Worm (Caenorhabditis elegans) whole organism, early embryonic: ENCODE results near the gene grl-15.

Source experiments
- B0310.2 ChIP-seq: sonication (generic microtip); optimal IDR thresholded peaks from 2 replicates; lab custom pipeline; 2016; ENCODE audit warnings: mild to moderate bottlenecking, missing genetic modification characterization, missing compliant biosample characterization
- F13C5.2 ChIP-seq: sonication (generic microtip); optimal IDR thresholded peaks from 2 replicates; lab custom pipeline; 2017; ENCODE audit warnings: mild to moderate bottlenecking, missing genetic modification characterization, inconsistent platforms, missing compliant biosample characterization
- aly-1 ChIP-seq: sonication (generic microtip); optimal IDR thresholded peaks from 2 replicates; lab custom pipeline; 2016; ENCODE audit warnings: missing genetic modification characterization, missing compliant biosample characterization
- ama-1 ChIP-seq: fragments of 150-350 bp; optimal IDR thresholded peaks from 2 replicates; lab custom pipeline; 2014
- ceh-13 ChIP-seq: fragments of 200-800 bp; sonication (Bioruptor generic); optimal IDR thresholded peaks from 2 replicates; lab custom pipeline; 2018; ENCODE audit warnings: mild to moderate bottlenecking, missing genetic modification characterization, missing compliant biosample characterization
- ceh-36 ChIP-seq: sonication (generic microtip); optimal IDR thresholded peaks from 2 replicates; lab custom pipeline; 2016; ENCODE audit warnings: missing genetic modification characterization, inconsistent platforms, missing compliant biosample characterization
- ets-7 ChIP-seq: sonication (generic microtip); optimal IDR thresholded peaks from 2 replicates; lab custom pipeline; 2016; ENCODE audit warnings: missing genotype, missing genetic modification characterization, missing compliant biosample characterization
- flt-1 ChIP-seq: fragments of 200-800 bp; sonication (Bioruptor generic); IDR thresholded peaks from 2 replicates; pipeline ENCODE4 v1.3.6; 2022; ENCODE audit warnings: missing genetic modification characterization, missing compliant biosample characterization
- hmbx-1 ChIP-seq: sonication (generic microtip); optimal IDR thresholded peaks from 2 replicates; lab custom pipeline; 2016; ENCODE audit warnings: mild to moderate bottlenecking, missing genetic modification characterization, missing compliant biosample characterization
- hmg-4 ChIP-seq: fragments of 200-800 bp; sonication (Bioruptor generic); optimal IDR thresholded peaks from 2 replicates; lab custom pipeline; 2018; ENCODE audit warnings: mild to moderate bottlenecking, missing genetic modification characterization, missing compliant biosample characterization
- hnd-1 ChIP-seq: sonication (generic microtip); optimal IDR thresholded peaks from 2 replicates; lab custom pipeline; 2016; ENCODE audit warnings: missing genetic modification characterization, missing compliant biosample characterization
- pes-1 ChIP-seq: fragments of 200-800 bp; sonication (Bioruptor generic); IDR thresholded peaks from 2 replicates; pipeline ENCODE4 v1.3.6; 2022; ENCODE audit warnings: missing genetic modification reagents, missing genetic modification characterization, missing compliant biosample characterization
- scrt-1 ChIP-seq: fragments of 200-800 bp; sonication (Bioruptor generic); IDR thresholded peaks from 2 replicates; pipeline ENCODE4 v1.3.6; 2022; ENCODE audit warnings: missing genetic modification characterization, missing compliant biosample characterization
- sea-1 ChIP-seq: fragments of 200-800 bp; sonication (Bioruptor generic); conservative IDR thresholded peaks from 2 replicates; pipeline ENCODE4 v1.3.6; 2022; ENCODE audit warnings: missing genetic modification characterization, missing compliant biosample characterization
- tbx-11 ChIP-seq: fragments of 200-800 bp; sonication (Bioruptor generic); IDR thresholded peaks from 2 replicates; pipeline ENCODE4 v1.3.6; 2022; ENCODE audit warnings: missing genetic modification characterization, missing compliant biosample characterization
- tbx-37 ChIP-seq: fragments of 200-800 bp; sonication (Bioruptor generic); conservative IDR thresholded peaks from 2 replicates; pipeline ENCODE4 v1.3.6; 2022; ENCODE audit warnings: missing genetic modification reagents, missing genetic modification characterization, missing compliant biosample characterization
- tra-4 ChIP-seq: sonication (generic microtip); optimal IDR thresholded peaks from 2 replicates; lab custom pipeline; 2017; ENCODE audit warnings: missing genetic modification characterization, missing compliant biosample characterization

The grl-15 gene

ce11 chrIII:12227935-12228334 is 7.9 kb downstream of the grl-15 start:
- no peak for TF ChIP-seq ceh-13

ce11 chrIII:12226089-12226682 is 9.6 kb downstream of the grl-15 start, which contains the start of the genes Y75B8A.18 and Y75B8A.19:
TSS of gene Y75B8A.18 (minus strand) at chrIII:12226230.
TSS of gene Y75B8A.19 (plus strand) at chrIII:12226632.
- TF ChIP-seq ama-1 (lab: Kevin White, UChicago) (no peak), hnd-1 (tag; lab: Kevin White, UChicago) (no peak)

ce11 chrIII:12225234-12225633 is 10.6 kb downstream of the grl-15 start, which contains the start of gene gmn-1:
TSS of gene gmn-1 (minus strand) at chrIII:12225331.
- TF ChIP-seq tbx-11 (GFP tag; lab: Robert Waterston, UW): no peak
- peak; percentile 13; the same call in 1 of the 2 replicates for TF ChIP-seq pes-1 (GFP tag; lab: Robert Waterston, UW)

- no peak for TF ChIP-seq F13C5.2 (tag; lab: Kevin White, UChicago)
- no peak for TF ChIP-seq tbx-11 (GFP tag; lab: Robert Waterston, UW)
- TF ChIP-seq scrt-1 (GFP tag; lab: Robert Waterston, UW): no peak
- TF ChIP-seq ceh-36 (tag; lab: Kevin White, UChicago): no peak
- TF ChIP-seq flt-1: no peak
- no peak for TF ChIP-seq hmg-4
- TF ChIP-seq ets-7 (tag; lab: Kevin White, UChicago): no peak
- TF ChIP-seq sea-1 (GFP tag; lab: Robert Waterston, UW): no peak
- no peak for TF ChIP-seq tbx-37 (GFP tag; lab: Robert Waterston, UW)
- TF ChIP-seq tra-4 (tag; lab: Kevin White, UChicago): no peak
- no peak for TF ChIP-seq hnd-1 (tag; lab: Kevin White, UChicago)
These were observed 12.6 kb downstream of the grl-15 start for ce11 chrIII:12223208-12223607.

ce11 chrIII:12221452-12221851 is 14.4 kb downstream of the grl-15 start:
- TF ChIP-seq pes-1 (GFP tag; lab: Robert Waterston, UW): no peak
- no peak for TF ChIP-seq aly-1 (tag; lab: Kevin White, UChicago)
- TF ChIP-seq flt-1: no peak
- TF ChIP-seq ets-7 (tag; lab: Kevin White, UChicago): no peak
- TF ChIP-seq scrt-1 (GFP tag; lab: Robert Waterston, UW): no peak
- no peak for TF ChIP-seq tbx-37 (GFP tag; lab: Robert Waterston, UW)
- TF ChIP-seq ceh-13: no peak
- no peak for TF ChIP-seq hmbx-1 (tag; lab: Kevin White, UChicago)
- TF ChIP-seq tra-4 (tag; lab: Kevin White, UChicago): no peak
- TF ChIP-seq hnd-1 (tag; lab: Kevin White, UChicago): no peak
- TF ChIP-seq ama-1 (lab: Kevin White, UChicago): no peak
- no peak for TF ChIP-seq hmg-4
- no peak for TF ChIP-seq B0310.2 (tag; lab: Kevin White, UChicago)
- TF ChIP-seq tbx-11 (GFP tag; lab: Robert Waterston, UW): no peak

- TF ChIP-seq hmbx-1 (tag; lab: Kevin White, UChicago) (no peak), ets-7 (tag; lab: Kevin White, UChicago) (no peak), hmg-4 (no peak), tra-4 (tag; lab: Kevin White, UChicago) (no peak), F13C5.2 (tag; lab: Kevin White, UChicago) (no peak), tbx-37 (GFP tag; lab: Robert Waterston, UW) (no peak), ceh-13 (no peak), ama-1 (lab: Kevin White, UChicago) (no peak)
These were observed 15.0 kb downstream of the grl-15 start for ce11 chrIII:12220820-12221219.

ce11 chrIII:12218633-12219097 is 17.1 kb downstream of the grl-15 start, which contains the start of the genes gex-4 and gphr-1:
TSS of gene gex-4 (minus strand) at chrIII:12218634.
TSS of gene gphr-1 (plus strand) at chrIII:12219047.
- TF ChIP-seq F13C5.2 (tag; lab: Kevin White, UChicago) (no peak), tbx-37 (GFP tag; lab: Robert Waterston, UW) (0 out of 2 replicates have a peak, but pooled peaks have one; percentile 2)

- TF ChIP-seq ama-1 (lab: Kevin White, UChicago): no peak
- TF ChIP-seq F13C5.2 (tag; lab: Kevin White, UChicago): no peak
- TF ChIP-seq ceh-13: no peak
- no peak for TF ChIP-seq flt-1
- no peak for TF ChIP-seq sea-1 (GFP tag; lab: Robert Waterston, UW)
- TF ChIP-seq hmbx-1 (tag; lab: Kevin White, UChicago): no peak
- no peak for TF ChIP-seq tra-4 (tag; lab: Kevin White, UChicago)
- no peak for TF ChIP-seq scrt-1 (GFP tag; lab: Robert Waterston, UW)
- no peak for TF ChIP-seq B0310.2 (tag; lab: Kevin White, UChicago)
- TF ChIP-seq aly-1 (tag; lab: Kevin White, UChicago): no peak
- no peak for TF ChIP-seq hmg-4
- no peak for TF ChIP-seq ets-7 (tag; lab: Kevin White, UChicago)
- no peak for TF ChIP-seq hnd-1 (tag; lab: Kevin White, UChicago)
- TF ChIP-seq pes-1 (GFP tag; lab: Robert Waterston, UW): no peak
- TF ChIP-seq tbx-37 (GFP tag; lab: Robert Waterston, UW): no peak
- TF ChIP-seq tbx-11 (GFP tag; lab: Robert Waterston, UW): no peak
These were observed 17.7 kb downstream of the grl-15 start for ce11 chrIII:12218078-12218477.
